Fruit fly (Drosophila melanogaster): Measurements from ENCODE around the gene Obp83ef.

The Obp83ef gene

dm6 chr3R:6112252-6112995, 1.6 kb upstream of the Obp83ef start, which contains the start of gene Obp83g (continued):
- TF ChIP-seq topi (GFP tag; optimal IDR thresholded peaks at IDR 0.05) (peak; percentile 72), salr (GFP tag; optimal IDR thresholded peaks at IDR 0.05) (peak; percentile 8 to 58), CG9139 (GFP tag; optimal IDR thresholded peaks at IDR 0.05) (peak; percentile 63), CG1621 (tag; optimal IDR thresholded peaks at IDR 0.05) (peak; percentile 37), fd85E (GFP tag; optimal IDR thresholded peaks at IDR 0.05) (no peak), CG8119 (GFP tag; IDR thresholded peaks at IDR 0.05) (peak; percentile 83), CG8632 (GFP tag; optimal IDR thresholded peaks at IDR 0.05) (peak; percentile 72), CG31627 (GFP tag; optimal IDR thresholded peaks at IDR 0.05) (peak; percentile 69), fd59A (GFP tag; optimal IDR thresholded peaks at IDR 0.05) (peak; percentile 79), Met (GFP tag; optimal IDR thresholded peaks at IDR 0.05) (peak; percentile 85), svp (GFP tag) (peak; percentile 93), Hr4 (GFP tag; optimal IDR thresholded peaks at IDR 0.05) (peak; percentile 81), CG16779 (tag; optimal IDR thresholded peaks at IDR 0.05) (peak; percentile 46), esn (GFP tag; optimal IDR thresholded peaks at IDR 0.05) (peak; percentile 83), CG6792 (GFP tag; optimal IDR thresholded peaks at IDR 0.05) (peak; percentile 81), Sox102F (GFP tag; optimal IDR thresholded peaks at IDR 0.05) (peak; percentile 78), Hr39 (GFP tag; optimal IDR thresholded peaks at IDR 0.05) (peak; percentile 69), eg (GFP tag; IDR thresholded peaks at IDR 0.05) (peak; percentile 58; the same call in 2 of the 3 replicates), ss (GFP tag; optimal IDR thresholded peaks at IDR 0.05) (peak; percentile 69 to 80), Eip78C (GFP tag) (peak; percentile 94), CG32006 (GFP tag; optimal IDR thresholded peaks at IDR 0.05) (peak; percentile 83), CG6276 (GFP tag; optimal IDR thresholded peaks at IDR 0.05) (peak; percentile 77), CG15336 (GFP tag; IDR thresholded peaks at IDR 0.05) (peak; percentile 78), cyc (GFP tag; optimal IDR thresholded peaks at IDR 0.05) (peak; percentile 65), CG11902 (GFP tag; optimal IDR thresholded peaks at IDR 0.05) (peak; percentile 71), dac (GFP tag; optimal IDR thresholded peaks at IDR 0.05) (peak; percentile 54)

DNA sequence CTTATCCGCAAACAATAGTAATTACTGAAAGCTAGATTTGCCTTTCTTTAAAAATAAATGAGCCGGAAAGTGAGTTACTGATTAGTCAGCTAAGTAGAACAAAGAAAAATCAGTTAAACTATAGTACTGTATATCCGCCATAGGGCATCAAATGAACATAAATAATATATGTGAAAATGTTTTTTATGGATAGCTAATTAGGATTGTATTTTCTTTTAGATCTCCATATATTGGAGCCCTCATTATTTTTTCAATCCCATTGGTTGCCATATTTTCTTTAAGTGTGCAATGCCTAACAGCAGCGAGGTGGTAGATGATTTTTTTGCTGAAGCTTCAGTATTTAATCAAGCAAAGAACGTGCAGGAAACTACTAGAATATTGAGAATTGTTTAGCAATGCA, 3.0 kb downstream of the Obp83ef start, which contains the start of gene Obp83cd:
TSS of gene Obp83cd (plus strand) at position 343 of the 400 bp plus-strand sequence.
- TF ChIP-seq acj6 (GFP tag; optimal IDR thresholded peaks at IDR 0.05) (peak; percentile 31), Eip93F (GFP tag; optimal IDR thresholded peaks at IDR 0.05) (no peak), CG11294 (GFP tag; IDR thresholded peaks at IDR 0.05) (0 out of 2 replicates have a peak, but pooled peaks have one; percentile 24), CG3032 (tag; optimal IDR thresholded peaks at IDR 0.05) (no peak), Gug (GFP tag; IDR thresholded peaks at IDR 0.05) (0 out of 2 replicates have a peak, but pooled peaks have one; percentile 44), ss (GFP tag; optimal IDR thresholded peaks at IDR 0.05) (no peak), net (GFP tag; optimal IDR thresholded peaks at IDR 0.05) (peak; percentile 30), pdm3 (GFP tag; optimal IDR thresholded peaks at IDR 0.05) (peak; percentile 48), CG11762 (GFP tag; optimal IDR thresholded peaks at IDR 0.05; ENCODE audit: insufficient read depth) (no peak), fkh (GFP tag; optimal IDR thresholded peaks at IDR 0.05) (no peak), CG4318 (GFP tag; optimal IDR thresholded peaks at IDR 0.05) (peak; percentile 23), achi (GFP tag; optimal IDR thresholded peaks at IDR 0.05) (no peak), esn (GFP tag; optimal IDR thresholded peaks at IDR 0.05) (no peak), cyc (GFP tag; optimal IDR thresholded peaks at IDR 0.05) (no peak), CG6792 (GFP tag; optimal IDR thresholded peaks at IDR 0.05) (no peak), CG31627 (GFP tag; optimal IDR thresholded peaks at IDR 0.05) (no peak), Sox15 (GFP tag; optimal IDR thresholded peaks at IDR 0.05) (no peak), CG7368 (GFP tag; optimal IDR thresholded peaks at IDR 0.05) (no peak), CG10631 (GFP tag; optimal IDR thresholded peaks at IDR 0.05) (peak; percentile 9), Eip78C (GFP tag) (peak; percentile 76), CG6808 (GFP tag; optimal IDR thresholded peaks at IDR 0.05) (no peak), Hr4 (GFP tag; optimal IDR thresholded peaks at IDR 0.05) (peak; percentile 59), Met (GFP tag; optimal IDR thresholded peaks at IDR 0.05) (no peak), topi (GFP tag; optimal IDR thresholded peaks at IDR 0.05) (no peak), fd85E (GFP tag; optimal IDR thresholded peaks at IDR 0.05) (no peak), CG32006 (GFP tag; optimal IDR thresholded peaks at IDR 0.05) (peak; percentile 67), OdsH (GFP tag; optimal IDR thresholded peaks at IDR 0.05) (peak; percentile 38), CG1621 (tag; optimal IDR thresholded peaks at IDR 0.05) (no peak), CG8119 (GFP tag; IDR thresholded peaks at IDR 0.05) (peak; percentile 51; the same call in 2 of the 3 replicates), Ets96B (tag; optimal IDR thresholded peaks at IDR 0.05) (peak; percentile 32), Sox14 (GFP tag; optimal IDR thresholded peaks at IDR 0.05) (peak; percentile 48), spab (GFP tag; optimal IDR thresholded peaks at IDR 0.05) (peak; percentile 13), Lpt (GFP tag; optimal IDR thresholded peaks at IDR 0.05) (no peak), Hr39 (GFP tag; optimal IDR thresholded peaks at IDR 0.05) (no peak), CG15336 (GFP tag; IDR thresholded peaks at IDR 0.05) (peak; percentile 48), lz (GFP tag; optimal IDR thresholded peaks at IDR 0.05) (no peak)

Measured in whole organism, prepupa.